Fruit fly (Drosophila melanogaster) whole organism, embryonic: ENCODE measurements around the gene eEF1alpha2.

ENCODE experiments used
- CG10147 ChIP-seq: fragments of 200-800 bp; sonication (Bioruptor generic); optimal IDR thresholded peaks from 2 replicates; lab custom pipeline; 2019; ENCODE audit warnings: missing biosample characterization, mild to moderate bottlenecking, missing genetic modification characterization, moderate library complexity
- CG10267 ChIP-seq: fragments of 200-800 bp; sonication (Bioruptor generic); optimal IDR thresholded peaks from 2 replicates; lab custom pipeline; 2018; ENCODE audit warnings: missing biosample characterization, mild to moderate bottlenecking, missing genetic modification characterization, moderate library complexity
- CG1233 ChIP-seq: fragments of 200-800 bp; sonication (Bioruptor generic); optimal IDR thresholded peaks from 4 replicates; lab custom pipeline; 2018; ENCODE audit warnings: missing biosample characterization, mild to moderate bottlenecking, missing genetic modification characterization
- CG12769 ChIP-seq: fragments of 200-800 bp; sonication (Bioruptor generic); optimal IDR thresholded peaks from 2 replicates; lab custom pipeline; 2019; ENCODE audit warnings: missing biosample characterization, mild to moderate bottlenecking, missing genetic modification characterization, moderate library complexity
- CG15073 ChIP-seq: fragments of 200-800 bp; sonication (Bioruptor generic); optimal IDR thresholded peaks from 2 replicates; lab custom pipeline; 2016; ENCODE audit warnings: missing biosample characterization, missing genetic modification characterization
- CG15479 ChIP-seq: fragments of 200-800 bp; sonication (Bioruptor generic); optimal IDR thresholded peaks from 3 replicates; lab custom pipeline; 2019; ENCODE audit warnings: missing biosample characterization, mild to moderate bottlenecking, missing genetic modification characterization, moderate library complexity
- CG1602 ChIP-seq: fragments of 200-800 bp; sonication (Bioruptor generic); optimal IDR thresholded peaks from 3 replicates; lab custom pipeline; 2016; ENCODE audit warnings: missing biosample characterization, missing genetic modification characterization
- CG1603 ChIP-seq: fragments of 200-800 bp; sonication (Bioruptor generic); optimal IDR thresholded peaks from 2 replicates; lab custom pipeline; 2019; ENCODE audit warnings: missing biosample characterization, mild to moderate bottlenecking, missing genetic modification characterization, moderate library complexity
- CG16815 ChIP-seq: fragments of 200-800 bp; sonication (Bioruptor generic); optimal IDR thresholded peaks from 3 replicates; lab custom pipeline; 2017; ENCODE audit warnings: missing biosample characterization, mild to moderate bottlenecking, missing genetic modification characterization
- CG17359 ChIP-seq: fragments of 200-800 bp; sonication (Bioruptor generic); optimal IDR thresholded peaks from 3 replicates; lab custom pipeline; 2018; ENCODE audit warnings: missing biosample characterization, mild to moderate bottlenecking, missing genetic modification characterization, moderate library complexity
- CG17829 ChIP-seq: fragments of 200-800 bp; optimal IDR thresholded peaks from 2 replicates; lab custom pipeline; 2019; ENCODE audit warnings: missing biosample characterization, mild to moderate bottlenecking, missing genetic modification characterization, moderate library complexity
- CG18262 ChIP-seq: fragments of 200-800 bp; optimal IDR thresholded peaks from 3 replicates; lab custom pipeline; 2019; ENCODE audit warnings: missing biosample characterization, mild to moderate bottlenecking, missing genetic modification characterization, moderate library complexity
- CG2678 ChIP-seq: fragments of 200-800 bp; sonication (Bioruptor generic); optimal IDR thresholded peaks from 3 replicates; lab custom pipeline; 2019; ENCODE audit warnings: missing biosample characterization, mild to moderate bottlenecking, missing genetic modification characterization, moderate library complexity
- CG2712 ChIP-seq: fragments of 200-800 bp; optimal IDR thresholded peaks from 3 replicates; lab custom pipeline; 2019; ENCODE audit warnings: missing biosample characterization, mild to moderate bottlenecking, missing genetic modification characterization, moderate library complexity
- CG32767 ChIP-seq: fragments of 200-800 bp; sonication (Bioruptor generic); IDR thresholded peaks from 2 replicates; pipeline ENCODE4 v1.3.6; 2022; ENCODE audit warnings: missing biosample characterization, missing genetic modification characterization
- CG4404 ChIP-seq: fragments of 200-800 bp; sonication (Bioruptor generic); IDR thresholded peaks from 2 replicates; pipeline ENCODE4 v1.3.6; 2022; ENCODE audit warnings: missing biosample characterization, missing genetic modification characterization
- CG4424 ChIP-seq: fragments of 200-800 bp; sonication (Bioruptor generic); optimal IDR thresholded peaks from 3 replicates; lab custom pipeline; 2016; ENCODE audit warnings: missing biosample characterization, missing genetic modification characterization
- CG6683 ChIP-seq: fragments of 200-800 bp; sonication (Bioruptor generic); optimal IDR thresholded peaks from 2 replicates; lab custom pipeline; 2017; ENCODE audit warnings: missing biosample characterization, mild to moderate bottlenecking, missing genetic modification characterization, missing genetic modification reagents
- CG7987 ChIP-seq: fragments of 200-800 bp; sonication (Bioruptor generic); optimal IDR thresholded peaks from 2 replicates; lab custom pipeline; 2018; ENCODE audit warnings: missing biosample characterization, mild to moderate bottlenecking, missing genetic modification characterization, moderate library complexity
- CG8359 ChIP-seq: fragments of 200-800 bp; sonication (Bioruptor generic); optimal IDR thresholded peaks from 2 replicates; lab custom pipeline; 2017; ENCODE audit warnings: missing biosample characterization, mild to moderate bottlenecking, missing genetic modification characterization, borderline replicate concordance
- D ChIP-seq, 2 experiments: fragments of 200-800 bp in 1 of 2; fragments of >200 bp in 1 of 2; sonication (Bioruptor generic) in 1 of 2; optimal IDR thresholded peaks; 2 replicates in 1 of 2; 3 replicates in 1 of 2; lab custom pipeline; 2017; ENCODE audit warnings: mild to moderate bottlenecking in 1 of 2, missing biosample characterization in 1 of 2, missing genetic modification characterization in 1 of 2, missing genetic modification reagents in 1 of 2
- Dp ChIP-seq: fragments of 200-800 bp; sonication (Bioruptor generic); optimal IDR thresholded peaks from 2 replicates; lab custom pipeline; 2018; ENCODE audit warnings: missing biosample characterization, mild to moderate bottlenecking, missing genetic modification characterization, moderate library complexity
- Dref ChIP-seq: fragments of 200-800 bp; sonication (Bioruptor generic); IDR thresholded peaks from 2 replicates; pipeline ENCODE4 v1.3.6; 2022; ENCODE audit warnings: missing biosample characterization, missing genetic modification characterization
- Fer1 ChIP-seq: fragments of 200-800 bp; sonication (Bioruptor generic); optimal IDR thresholded peaks from 2 replicates; lab custom pipeline; 2017; ENCODE audit warnings: missing biosample characterization, mild to moderate bottlenecking, missing genetic modification characterization
- Fer2 ChIP-seq: fragments of 200-800 bp; sonication (Bioruptor generic); optimal IDR thresholded peaks from 2 replicates; lab custom pipeline; 2018; ENCODE audit warnings: missing biosample characterization, mild to moderate bottlenecking, missing genetic modification characterization, moderate library complexity
- HmgZ ChIP-seq: fragments of 200-800 bp; sonication (Bioruptor generic); optimal IDR thresholded peaks from 2 replicates; lab custom pipeline; 2018; ENCODE audit warnings: missing biosample characterization, mild to moderate bottlenecking, missing genetic modification characterization
- Mes4 ChIP-seq: fragments of 200-800 bp; sonication (Bioruptor generic); optimal IDR thresholded peaks from 2 replicates; lab custom pipeline; 2016; ENCODE audit warnings: missing biosample characterization, missing genetic modification characterization
- Spps ChIP-seq: fragments of 200-800 bp; sonication (Bioruptor generic); optimal IDR thresholded peaks from 2 replicates; lab custom pipeline; 2018; ENCODE audit warnings: missing biosample characterization, mild to moderate bottlenecking, missing genetic modification characterization
- Stat92E ChIP-seq, 3 experiments: fragments of >200 bp in 2 of 3; fragments of 200-800 bp in 1 of 3; sonication (Bioruptor generic) in 1 of 3; optimal IDR thresholded peaks; 2 replicates each; lab custom pipeline; 2017 to 2019; ENCODE audit warnings: missing biosample characterization in 3 of 3, missing genetic modification characterization in 3 of 3, mild to moderate bottlenecking in 1 of 3, moderate library complexity in 1 of 3
- Vsx1 ChIP-seq: fragments of 200-800 bp; sonication (Bioruptor generic); optimal IDR thresholded peaks from 2 replicates; lab custom pipeline; 2017; ENCODE audit warnings: missing biosample characterization, mild to moderate bottlenecking, missing genetic modification characterization, missing genetic modification reagents
- abd-A ChIP-seq: fragments of 200-800 bp; sonication (Bioruptor generic); optimal IDR thresholded peaks from 3 replicates; lab custom pipeline; 2019; ENCODE audit warnings: missing biosample characterization, mild to moderate bottlenecking, missing genetic modification characterization, moderate library complexity
- ac ChIP-seq: fragments of 200-800 bp; sonication (Bioruptor generic); optimal IDR thresholded peaks from 3 replicates; lab custom pipeline; 2017; ENCODE audit warnings: missing biosample characterization, mild to moderate bottlenecking, missing genetic modification characterization
- al ChIP-seq: fragments of 200-800 bp; sonication (Bioruptor generic); IDR thresholded peaks from 2 replicates; pipeline ENCODE4 v1.3.6; 2022; ENCODE audit warnings: missing biosample characterization, missing genetic modification characterization
- amos ChIP-seq: fragments of 200-800 bp; sonication (Bioruptor generic); IDR thresholded peaks from 2 replicates; pipeline ENCODE4 v1.3.6; 2022; ENCODE audit warnings: missing biosample characterization, missing genetic modification characterization; ENCODE audit not compliant: partially characterized antibody
- bbx ChIP-seq: fragments of 200-800 bp; sonication (Bioruptor generic); IDR thresholded peaks from 2 replicates; pipeline ENCODE4 v1.3.6; 2022; ENCODE audit warnings: missing biosample characterization, missing genetic modification characterization; ENCODE audit not compliant: partially characterized antibody
- crp ChIP-seq, 2 experiments: fragments of 200-800 bp; sonication (Bioruptor generic); optimal IDR thresholded peaks; 2 replicates in 1 of 2; 3 replicates in 1 of 2; lab custom pipeline; 2017; ENCODE audit warnings: missing biosample characterization in 2 of 2, missing genetic modification characterization in 2 of 2, mild to moderate bottlenecking in 1 of 2, moderate library complexity in 1 of 2
- dimm ChIP-seq: fragments of 200-800 bp; sonication (Bioruptor generic); IDR thresholded peaks from 2 replicates; pipeline ENCODE4 v1.3.6; 2022; ENCODE audit warnings: missing biosample characterization, missing genetic modification characterization
- dm ChIP-seq: fragments of 200-800 bp; sonication (Bioruptor generic); optimal IDR thresholded peaks from 3 replicates; lab custom pipeline; 2016; ENCODE audit warnings: missing biosample characterization, missing genetic modification characterization
- dmrt11E ChIP-seq: fragments of 200-800 bp; sonication (Bioruptor generic); optimal IDR thresholded peaks from 3 replicates; lab custom pipeline; 2018; ENCODE audit warnings: missing biosample characterization, mild to moderate bottlenecking, missing genetic modification characterization, moderate library complexity
- dysf ChIP-seq: fragments of 200-800 bp; sonication (Bioruptor generic); IDR thresholded peaks from 3 replicates; pipeline ENCODE4 v1.3.6; 2022; ENCODE audit warnings: missing biosample characterization, missing genetic modification characterization
- lilli ChIP-seq: fragments of 200-800 bp; sonication (Bioruptor generic); optimal IDR thresholded peaks from 3 replicates; lab custom pipeline; 2016; ENCODE audit warnings: missing biosample characterization, missing genetic modification characterization
- lov ChIP-seq, 2 experiments: fragments of 200-800 bp in 1 of 2; fragments of >200 bp in 1 of 2; sonication (Bioruptor generic) in 1 of 2; IDR thresholded peaks in 1 of 2; optimal IDR thresholded peaks in 1 of 2; 2 replicates in 1 of 2; 3 replicates in 1 of 2; pipeline versions ENCODE4 v1.3.6 to Lab custom; 2017 to 2022; ENCODE audit warnings: missing biosample characterization in 1 of 2, missing genetic modification characterization in 1 of 2
- phol ChIP-seq: fragments of 200-800 bp; sonication (Bioruptor generic); optimal IDR thresholded peaks from 3 replicates; lab custom pipeline; 2018; ENCODE audit warnings: missing biosample characterization, mild to moderate bottlenecking, missing genetic modification characterization, moderate library complexity
- pita ChIP-seq: fragments of 200-800 bp; sonication (Bioruptor generic); optimal IDR thresholded peaks from 2 replicates; lab custom pipeline; 2017; ENCODE audit warnings: missing biosample characterization, mild to moderate bottlenecking, missing genetic modification characterization
- pros ChIP-seq: fragments of 200-800 bp; sonication (Bioruptor generic); optimal IDR thresholded peaks from 3 replicates; lab custom pipeline; 2019; ENCODE audit warnings: missing biosample characterization, mild to moderate bottlenecking, missing genetic modification characterization, moderate library complexity
- sr ChIP-seq: fragments of 200-800 bp; sonication (Bioruptor generic); IDR thresholded peaks from 3 replicates; pipeline ENCODE4 v1.3.6; 2022; ENCODE audit warnings: missing biosample characterization, missing genetic modification characterization
- twi ChIP-seq: fragments of 200-800 bp; optimal IDR thresholded peaks from 2 replicates; lab custom pipeline; 2019; ENCODE audit warnings: missing biosample characterization, mild to moderate bottlenecking, missing genetic modification characterization, moderate library complexity
- wek ChIP-seq: fragments of 200-800 bp; sonication (Bioruptor generic); optimal IDR thresholded peaks from 3 replicates; lab custom pipeline; 2018; ENCODE audit warnings: missing biosample characterization, mild to moderate bottlenecking, missing genetic modification characterization, moderate library complexity

eEF1alpha2 gene

DNA sequence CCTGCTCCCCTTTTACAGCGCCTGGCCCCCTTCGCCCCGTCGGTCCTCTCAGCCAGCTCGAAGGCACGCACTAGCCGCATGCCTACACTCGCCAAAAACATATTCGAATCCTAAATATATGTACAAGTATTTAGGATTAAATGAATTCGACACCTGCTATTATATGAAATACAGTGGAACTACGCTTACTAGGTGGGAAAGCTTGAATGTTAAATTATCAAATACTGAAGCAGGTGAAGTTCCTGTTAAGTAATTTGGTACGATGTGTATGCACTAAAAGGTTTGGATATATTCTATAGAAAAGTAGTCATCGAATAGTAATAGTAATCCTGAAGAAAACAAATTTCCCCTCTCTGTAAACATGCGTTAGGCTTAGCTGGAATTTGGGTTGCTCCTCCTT lies 48.5 kb upstream of the eEF1alpha2 start (continued):
- TF ChIP-seq al (no peak), CG1602 (GFP tag; lab: Kevin White, UChicago) (peak; percentile 21), pita (GFP tag; lab: Kevin White, UChicago) (no peak), CG10267 (tag; lab: Kevin White, UChicago) (peak; percentile 42), abd-A (tag; lab: Kevin White, UChicago) (no peak), dysf (GFP tag; lab: Robert Waterston, UW) (no peak), CG4424 (GFP tag; lab: Kevin White, UChicago) (peak; percentile 45), CG17359 (tag; lab: Kevin White, UChicago) (no peak), CG2678 (peak; percentile 7), CG8359 (peak; percentile 45), CG7987 (peak; percentile 83), CG18262 (tag; lab: Kevin White, UChicago) (peak; percentile 75), CG15073 (GFP tag; lab: Kevin White, UChicago) (no peak), Vsx1 (GFP tag; lab: Kevin White, UChicago) (no peak), Stat92E (GFP tag; optimal IDR thresholded peaks at IDR 0.05; lab: Kevin White, UChicago) (peak in 1 of 3 experiments; percentile 39), Spps (tag; lab: Kevin White, UChicago) (peak; percentile 5), Mes4 (GFP tag; lab: Kevin White, UChicago) (peak; percentile 9), CG16815 (GFP tag; lab: Kevin White, UChicago) (peak; percentile 58), CG15479 (GFP tag; lab: Kevin White, UChicago) (no peak), CG1603 (tag; lab: Kevin White, UChicago) (peak; percentile 49), dmrt11E (tag; lab: Kevin White, UChicago) (peak; percentile 83), HmgZ (tag; lab: Kevin White, UChicago) (no peak), crp (GFP tag; optimal IDR thresholded peaks at IDR 0.05; lab: Kevin White, UChicago) (no peak), CG12769 (tag; lab: Kevin White, UChicago) (no peak)

DNA sequence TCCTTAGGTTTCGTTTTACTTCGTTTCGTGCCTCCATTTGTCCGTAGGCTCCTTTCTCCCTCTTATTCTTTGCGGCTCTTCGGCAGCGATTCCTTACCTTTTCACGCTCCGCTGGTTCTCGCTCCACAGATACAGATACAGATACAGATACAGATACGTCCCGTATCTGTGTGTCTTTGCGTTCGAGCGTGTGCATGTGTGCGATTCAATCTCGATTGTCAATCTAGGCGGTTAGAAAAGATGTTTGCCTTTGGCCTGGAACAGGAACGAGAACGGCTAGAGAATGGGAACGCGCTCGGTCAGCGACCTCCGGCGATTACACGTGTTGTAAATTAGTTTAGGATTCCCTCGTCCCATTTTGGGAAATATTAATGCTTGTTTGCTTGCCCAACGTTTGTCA lies 47.8 kb upstream of the eEF1alpha2 start:
- peak; percentile 85 for TF ChIP-seq twi (tag; lab: Kevin White, UChicago)
- no peak for TF ChIP-seq lov (optimal IDR thresholded peaks at IDR 0.05; lab: Kevin White, UChicago)
- TF ChIP-seq lov (GFP tag; IDR thresholded peaks at IDR 0.05; lab: Robert Waterston, UW): no peak
- no peak for TF ChIP-seq lilli (GFP tag; lab: Kevin White, UChicago)
- TF ChIP-seq CG6683 (GFP tag; lab: Kevin White, UChicago): no peak
- peak; percentile 24 for TF ChIP-seq D (optimal IDR thresholded peaks at IDR 0.05; lab: Kevin White, UChicago)
- no peak for TF ChIP-seq D (GFP tag; optimal IDR thresholded peaks at IDR 0.05; lab: Kevin White, UChicago)
- TF ChIP-seq Dref: no peak
- TF ChIP-seq Fer2 (tag; lab: Kevin White, UChicago): no peak
- 0 out of 2 replicates have a peak, but pooled peaks have one; percentile 15 for TF ChIP-seq CG32767 (GFP tag; lab: Robert Waterston, UW)
- no peak for TF ChIP-seq wek (GFP tag; lab: Kevin White, UChicago)
- TF ChIP-seq ac (GFP tag; lab: Kevin White, UChicago): peak; percentile 21
- peak; percentile 61 for TF ChIP-seq CG15479 (GFP tag; lab: Kevin White, UChicago)
- no peak for TF ChIP-seq CG1233 (GFP tag; lab: Kevin White, UChicago)
- TF ChIP-seq bbx (GFP tag; lab: Robert Waterston, UW): no peak
- no peak for TF ChIP-seq Fer1
- TF ChIP-seq CG4404 (GFP tag; lab: Robert Waterston, UW): no peak
- TF ChIP-seq dimm (GFP tag; lab: Robert Waterston, UW): no peak
- no peak for TF ChIP-seq CG10147 (GFP tag; lab: Kevin White, UChicago)
- TF ChIP-seq dm (GFP tag; lab: Kevin White, UChicago): peak; percentile 1
- no peak for TF ChIP-seq phol
- no peak for TF ChIP-seq Dp (GFP tag; lab: Kevin White, UChicago)
- peak; percentile 95 for TF ChIP-seq pros (GFP tag; lab: Kevin White, UChicago)
- TF ChIP-seq amos (GFP tag; lab: Robert Waterston, UW): no peak
- no peak for TF ChIP-seq CG2712
- TF ChIP-seq sr (GFP tag; lab: Robert Waterston, UW): no peak
- peak; percentile 9 for TF ChIP-seq CG17829 (tag; lab: Kevin White, UChicago)
